Fruit fly (Drosophila melanogaster) whole organism, embryonic: ENCODE results near the gene CG9674.

Experiments
- ATbp ChIP-seq: fragments of 200-800 bp; sonication (Bioruptor generic); optimal IDR thresholded peaks from 2 replicates; lab custom pipeline; 2017; ENCODE audit warnings: missing biosample characterization, mild to moderate bottlenecking, missing genetic modification characterization, missing genetic modification reagents
- CG10209 ChIP-seq: fragments of 200-800 bp; sonication (Bioruptor generic); optimal IDR thresholded peaks from 3 replicates; lab custom pipeline; 2017; ENCODE audit warnings: missing biosample characterization, mild to moderate bottlenecking, missing genetic modification characterization, missing genetic modification reagents
- CG12219 ChIP-seq: fragments of 200-800 bp; sonication (Bioruptor generic); optimal IDR thresholded peaks from 3 replicates; lab custom pipeline; 2018; ENCODE audit warnings: missing biosample characterization, mild to moderate bottlenecking, missing genetic modification characterization
- CG12391 ChIP-seq: fragments of 200-800 bp; sonication (Bioruptor generic); optimal IDR thresholded peaks from 3 replicates; lab custom pipeline; 2018; ENCODE audit warnings: missing biosample characterization, mild to moderate bottlenecking, missing genetic modification characterization, moderate library complexity
- CG13894 ChIP-seq: fragments of 200-800 bp; sonication (Bioruptor generic); optimal IDR thresholded peaks from 3 replicates; lab custom pipeline; 2018; ENCODE audit warnings: missing biosample characterization, mild to moderate bottlenecking, missing genetic modification characterization, moderate library complexity
- CG1602 ChIP-seq: fragments of 200-800 bp; sonication (Bioruptor generic); optimal IDR thresholded peaks from 3 replicates; lab custom pipeline; 2016; ENCODE audit warnings: missing biosample characterization, missing genetic modification characterization
- CG16813 ChIP-seq: fragments of 200-800 bp; sonication (Bioruptor generic); IDR thresholded peaks from 3 replicates; pipeline ENCODE4 v1.3.6; 2022; ENCODE audit warnings: missing biosample characterization, missing genetic modification characterization; ENCODE audit not compliant: partially characterized antibody
- CG17829 ChIP-seq: fragments of 200-800 bp; optimal IDR thresholded peaks from 2 replicates; lab custom pipeline; 2019; ENCODE audit warnings: missing biosample characterization, mild to moderate bottlenecking, missing genetic modification characterization, moderate library complexity
- CG17912 ChIP-seq: fragments of 200-800 bp; sonication (Bioruptor generic); optimal IDR thresholded peaks from 2 replicates; lab custom pipeline; 2018; ENCODE audit warnings: missing biosample characterization, mild to moderate bottlenecking, missing genetic modification characterization
- CG18619 ChIP-seq: fragments of 200-800 bp; sonication (Bioruptor generic); optimal IDR thresholded peaks from 3 replicates; lab custom pipeline; 2017; ENCODE audit warnings: missing biosample characterization, mild to moderate bottlenecking, missing genetic modification characterization
- CG2202 ChIP-seq: fragments of 200-800 bp; sonication (Bioruptor generic); optimal IDR thresholded peaks from 2 replicates; lab custom pipeline; 2018; ENCODE audit warnings: missing biosample characterization, mild to moderate bottlenecking, missing genetic modification characterization
- CG30431 ChIP-seq: fragments of 200-800 bp; sonication (Bioruptor generic); optimal IDR thresholded peaks from 2 replicates; lab custom pipeline; 2017; ENCODE audit warnings: missing biosample characterization, missing genetic modification characterization
- CG8290 ChIP-seq, 3 experiments: fragments of 200-800 bp; sonication (Bioruptor generic); optimal IDR thresholded peaks; 2 replicates each; lab custom pipeline; 2016 to 2019; ENCODE audit warnings: missing biosample characterization in 3 of 3, missing genetic modification characterization in 3 of 3, mild to moderate bottlenecking in 2 of 3, moderate library complexity in 1 of 3
- CG8944 ChIP-seq: fragments of 200-800 bp; sonication (Bioruptor generic); optimal IDR thresholded peaks from 3 replicates; lab custom pipeline; 2016; ENCODE audit warnings: missing biosample characterization, missing genetic modification characterization
- Chrac-16 ChIP-seq: fragments of 200-800 bp; sonication (Bioruptor generic); optimal IDR thresholded peaks from 3 replicates; lab custom pipeline; 2016; ENCODE audit warnings: missing biosample characterization, missing genetic modification characterization
- CkIIα-i1 ChIP-seq: fragments of 200-800 bp; sonication (Bioruptor generic); IDR thresholded peaks from 2 replicates; pipeline ENCODE4 v1.3.6; 2022; ENCODE audit warnings: missing biosample characterization, missing genetic modification characterization
- Dip2 ChIP-seq: fragments of 200-800 bp; sonication (Bioruptor generic); IDR thresholded peaks from 2 replicates; pipeline ENCODE4 v1.3.6; 2022; ENCODE audit warnings: missing biosample characterization, missing genetic modification characterization
- Eip74EF ChIP-seq, 2 experiments: fragments of 200-800 bp in 1 of 2; fragments of >200 bp in 1 of 2; sonication (Bioruptor generic) in 1 of 2; optimal IDR thresholded peaks; 2 replicates each; lab custom pipeline; 2017 to 2019; ENCODE audit warnings: missing biosample characterization in 2 of 2, missing genetic modification characterization in 2 of 2, mild to moderate bottlenecking in 1 of 2, moderate library complexity in 1 of 2
- Ets65A ChIP-seq: fragments of 200-800 bp; sonication (Bioruptor generic); peaks from one replicate; lab custom pipeline; 2016; ENCODE audit warnings: missing biosample characterization, missing genetic modification characterization
- Fer3 ChIP-seq: fragments of 200-800 bp; sonication (Bioruptor generic); optimal IDR thresholded peaks from 2 replicates; lab custom pipeline; 2018; ENCODE audit warnings: missing biosample characterization, mild to moderate bottlenecking, missing genetic modification characterization, moderate library complexity
- H2.0 ChIP-seq: fragments of 200-800 bp; sonication (Bioruptor generic); IDR thresholded peaks from 2 replicates; pipeline ENCODE4 v1.3.6; 2022; ENCODE audit warnings: missing biosample characterization, missing genetic modification characterization
- Hey ChIP-seq: fragments of 200-800 bp; sonication (Bioruptor generic); optimal IDR thresholded peaks from 3 replicates; lab custom pipeline; 2018; ENCODE audit warnings: missing biosample characterization, mild to moderate bottlenecking, missing genetic modification characterization
- Hr39 ChIP-seq: fragments of >200 bp; optimal IDR thresholded peaks from 2 replicates; lab custom pipeline; 2017
- Hr51 ChIP-seq, 2 experiments: fragments of 200-800 bp; sonication (Bioruptor generic); optimal IDR thresholded peaks; 2 replicates in 1 of 2; 3 replicates in 1 of 2; lab custom pipeline; 2016 to 2018; ENCODE audit warnings: missing biosample characterization in 2 of 2, missing genetic modification characterization in 2 of 2, mild to moderate bottlenecking in 1 of 2, moderate library complexity in 1 of 2
- Hsf ChIP-seq: fragments of 200-800 bp; sonication (Bioruptor generic); optimal IDR thresholded peaks from 3 replicates; lab custom pipeline; 2016; ENCODE audit warnings: missing biosample characterization, missing genetic modification characterization
- MTF-1 ChIP-seq: fragments of 200-800 bp; sonication (Bioruptor generic); optimal IDR thresholded peaks from 2 replicates; lab custom pipeline; 2018; ENCODE audit warnings: missing biosample characterization, mild to moderate bottlenecking, missing genetic modification characterization, borderline replicate concordance
- Meics ChIP-seq: fragments of 200-800 bp; sonication (Bioruptor generic); optimal IDR thresholded peaks from 2 replicates; lab custom pipeline; 2017; ENCODE audit warnings: missing biosample characterization, mild to moderate bottlenecking, missing genetic modification characterization
- NfI ChIP-seq: fragments of 200-800 bp; sonication (Bioruptor generic); optimal IDR thresholded peaks from 3 replicates; lab custom pipeline; 2018; ENCODE audit warnings: missing biosample characterization, mild to moderate bottlenecking, missing genetic modification characterization, moderate library complexity
- Oli ChIP-seq: fragments of 200-800 bp; sonication (Bioruptor generic); optimal IDR thresholded peaks from 2 replicates; lab custom pipeline; 2018; ENCODE audit warnings: missing biosample characterization, mild to moderate bottlenecking, missing genetic modification characterization, moderate library complexity
- Pdp1 ChIP-seq, 2 experiments: fragments of 200-800 bp; sonication (Bioruptor generic); optimal IDR thresholded peaks; 3 replicates each; lab custom pipeline; 2016; ENCODE audit warnings: missing biosample characterization in 2 of 2, missing genetic modification characterization in 2 of 2, mild to moderate bottlenecking in 1 of 2, moderate library complexity in 1 of 2
- Ptx1 ChIP-seq: fragments of 200-800 bp; sonication (Bioruptor generic); IDR thresholded peaks from 2 replicates; pipeline ENCODE4 v1.3.6; 2022; ENCODE audit warnings: missing biosample characterization, missing genetic modification characterization
- Sox100B ChIP-seq: fragments of 200-800 bp; sonication (Bioruptor generic); optimal IDR thresholded peaks from 3 replicates; lab custom pipeline; 2018; ENCODE audit warnings: missing biosample characterization, mild to moderate bottlenecking, missing genetic modification characterization
- abd-A ChIP-seq: fragments of 200-800 bp; sonication (Bioruptor generic); optimal IDR thresholded peaks from 3 replicates; lab custom pipeline; 2019; ENCODE audit warnings: missing biosample characterization, mild to moderate bottlenecking, missing genetic modification characterization, moderate library complexity
- aop ChIP-seq: fragments of 200-800 bp; sonication (Bioruptor generic); IDR thresholded peaks from 2 replicates; pipeline ENCODE4 v1.3.6; 2022; ENCODE audit warnings: missing biosample characterization, missing genetic modification characterization
- ap ChIP-seq: fragments of 200-800 bp; sonication (Bioruptor generic); IDR thresholded peaks from 2 replicates; pipeline ENCODE4 v1.3.6; 2022; ENCODE audit warnings: missing biosample characterization, missing genetic modification characterization
- cwo ChIP-seq: fragments of 200-800 bp; sonication (Bioruptor generic); optimal IDR thresholded peaks from 3 replicates; lab custom pipeline; 2017; ENCODE audit warnings: missing biosample characterization, missing genetic modification characterization, mild to moderate bottlenecking, moderate library complexity, missing genetic modification reagents
- en ChIP-seq: fragments of 200-800 bp; sonication (Bioruptor generic); optimal IDR thresholded peaks from 2 replicates; lab custom pipeline; 2016; ENCODE audit warnings: missing biosample characterization, missing genetic modification characterization
- ewg ChIP-seq: fragments of 200-800 bp; sonication (Bioruptor generic); optimal IDR thresholded peaks from 3 replicates; lab custom pipeline; 2017; ENCODE audit warnings: mild to moderate bottlenecking, missing biosample characterization, missing genetic modification reagents, missing genetic modification characterization
- gem ChIP-seq: fragments of 200-800 bp; sonication (Bioruptor generic); optimal IDR thresholded peaks from 2 replicates; lab custom pipeline; 2019; ENCODE audit warnings: missing biosample characterization, mild to moderate bottlenecking, missing genetic modification characterization, moderate library complexity
- jing ChIP-seq: fragments of 200-800 bp; sonication (Bioruptor generic); optimal IDR thresholded peaks from 2 replicates; lab custom pipeline; 2018; ENCODE audit warnings: missing biosample characterization, mild to moderate bottlenecking, missing genetic modification characterization
- lola ChIP-seq, 3 experiments: fragments of >200 bp in 2 of 3; fragments of 200-800 bp in 1 of 3; sonication (Bioruptor generic) in 1 of 3; optimal IDR thresholded peaks; 2 replicates each; lab custom pipeline; 2017 to 2019; ENCODE audit warnings: missing biosample characterization in 3 of 3, missing genetic modification characterization in 3 of 3, mild to moderate bottlenecking in 1 of 3, moderate library complexity in 1 of 3
- oc ChIP-seq: fragments of 200-800 bp; sonication (Bioruptor generic); optimal IDR thresholded peaks from 2 replicates; lab custom pipeline; 2018; ENCODE audit warnings: missing biosample characterization, mild to moderate bottlenecking, missing genetic modification characterization, moderate library complexity
- phol ChIP-seq: fragments of 200-800 bp; sonication (Bioruptor generic); optimal IDR thresholded peaks from 3 replicates; lab custom pipeline; 2018; ENCODE audit warnings: missing biosample characterization, mild to moderate bottlenecking, missing genetic modification characterization, moderate library complexity
- pita ChIP-seq: fragments of 200-800 bp; sonication (Bioruptor generic); optimal IDR thresholded peaks from 2 replicates; lab custom pipeline; 2017; ENCODE audit warnings: missing biosample characterization, mild to moderate bottlenecking, missing genetic modification characterization
- row ChIP-seq: fragments of 200-800 bp; sonication (Bioruptor generic); IDR thresholded peaks from 3 replicates; pipeline ENCODE4 v1.3.6; 2022; ENCODE audit warnings: missing biosample characterization, missing genetic modification characterization
- slp2 ChIP-seq: fragments of 200-800 bp; sonication (Bioruptor generic); optimal IDR thresholded peaks from 2 replicates; lab custom pipeline; 2016; ENCODE audit warnings: missing biosample characterization, missing genetic modification characterization
- sob ChIP-seq: fragments of 200-800 bp; sonication (Bioruptor generic); IDR thresholded peaks from 2 replicates; pipeline ENCODE4 v1.3.6; 2022; ENCODE audit warnings: missing biosample characterization, missing genetic modification characterization
- tx ChIP-seq: fragments of 200-800 bp; sonication (Bioruptor generic); optimal IDR thresholded peaks from 2 replicates; lab custom pipeline; 2016; ENCODE audit warnings: missing biosample characterization, missing genetic modification characterization
- wdn ChIP-seq: fragments of 200-800 bp; sonication (Bioruptor generic); IDR thresholded peaks from 2 replicates; pipeline ENCODE4 v1.3.6; 2022; ENCODE audit warnings: missing biosample characterization, missing genetic modification characterization

The CG9674 gene

dm6 chr3L:16760274-16760673, 47.3 kb downstream of the CG9674 start (continued):
- TF ChIP-seq CG16813 (GFP tag; lab: Robert Waterston, UW): no peak
- TF ChIP-seq CG1602 (GFP tag; lab: Kevin White, UChicago): peak; percentile 8
- peak in 1 of 3 experiments; percentile 55 for TF ChIP-seq lola (GFP tag; optimal IDR thresholded peaks at IDR 0.05; lab: Kevin White, UChicago)
- no peak for TF ChIP-seq wdn (GFP tag; lab: Robert Waterston, UW)
- peak; percentile 5 for TF ChIP-seq Fer3 (tag; lab: Kevin White, UChicago)
- peak; percentile 3 for TF ChIP-seq tx (GFP tag; lab: Kevin White, UChicago)
- TF ChIP-seq CG18619 (GFP tag; lab: Kevin White, UChicago): peak; percentile 4
- no peak for TF ChIP-seq ap (GFP tag; lab: Robert Waterston, UW)
- no peak for TF ChIP-seq sob (GFP tag; lab: Robert Waterston, UW)
- TF ChIP-seq CkIIα-i1 (GFP tag; lab: Robert Waterston, UW): no peak
- TF ChIP-seq Oli (tag; lab: Kevin White, UChicago): peak; percentile 59
- no peak for TF ChIP-seq MTF-1 (GFP tag; lab: Kevin White, UChicago)
- TF ChIP-seq Hsf (GFP tag; lab: Kevin White, UChicago): peak; percentile 52
- TF ChIP-seq CG2202 (tag; lab: Kevin White, UChicago): peak; percentile 33
- peak; percentile 47 for TF ChIP-seq CG12391
- TF ChIP-seq CG17912: no peak
- peak in 1 of 2 experiments; percentile 11 for TF ChIP-seq Hr51 (GFP tag; optimal IDR thresholded peaks at IDR 0.05; lab: Kevin White, UChicago)
- peak; percentile 12 for TF ChIP-seq CG30431 (GFP tag; lab: Kevin White, UChicago)
- peak; percentile 32 for TF ChIP-seq slp2 (GFP tag; lab: Kevin White, UChicago)
- peak; percentile 49 for TF ChIP-seq phol (tag; lab: Kevin White, UChicago)
- TF ChIP-seq NfI: peak; percentile 28
- TF ChIP-seq Eip74EF (GFP tag; optimal IDR thresholded peaks at IDR 0.05; lab: Kevin White, UChicago): peak in 1 of 2 experiments; percentile 1
- TF ChIP-seq Ptx1 (GFP tag; lab: Robert Waterston, UW): peak; percentile 43; the same call in 1 of the 2 replicates
- peak; percentile 51 for TF ChIP-seq oc (tag; lab: Kevin White, UChicago)
- peak; percentile 8 for TF ChIP-seq ATbp (GFP tag; lab: Kevin White, UChicago)
- TF ChIP-seq Pdp1 (GFP tag; optimal IDR thresholded peaks at IDR 0.05; lab: Kevin White, UChicago): peak in 1 of 2 experiments; percentile 40
- TF ChIP-seq ewg: peak; percentile 36
- peak; percentile 46 for TF ChIP-seq H2.0 (GFP tag; lab: Robert Waterston, UW)
- TF ChIP-seq Hey (tag; lab: Kevin White, UChicago): peak; percentile 8
- TF ChIP-seq CG12219 (GFP tag; lab: Kevin White, UChicago): peak; percentile 23
- no peak for TF ChIP-seq CG8290 (GFP tag; optimal IDR thresholded peaks at IDR 0.05; lab: Kevin White, UChicago)
- peak in 1 of 2 experiments; percentile 45 for TF ChIP-seq CG8290 (tag; optimal IDR thresholded peaks at IDR 0.05; lab: Kevin White, UChicago)
- TF ChIP-seq Hr39 (lab: Kevin White, UChicago): no peak
- TF ChIP-seq CG13894 (tag; lab: Kevin White, UChicago): peak; percentile 13
- TF ChIP-seq CG8944: peak; percentile 6
- no peak for TF ChIP-seq Meics
- TF ChIP-seq en (GFP tag; lab: Kevin White, UChicago): no peak
- peak; percentile 20 for TF ChIP-seq CG10209
- peak; percentile 64 for TF ChIP-seq gem
- TF ChIP-seq abd-A (tag; lab: Kevin White, UChicago): no peak
- no peak for TF ChIP-seq pita (GFP tag; lab: Kevin White, UChicago)
- no peak for TF ChIP-seq Sox100B (GFP tag; lab: Kevin White, UChicago)
- TF ChIP-seq Chrac-16 (GFP tag; lab: Kevin White, UChicago): peak; percentile 29
- TF ChIP-seq Ets65A (GFP tag; lab: Kevin White, UChicago): peak; percentile 92
- peak; percentile 14 for TF ChIP-seq CG17829
- TF ChIP-seq jing (GFP tag; lab: Kevin White, UChicago): peak; percentile 18
- TF ChIP-seq Dip2: no peak
- no peak for TF ChIP-seq aop
- peak; percentile 17 for TF ChIP-seq cwo
- TF ChIP-seq row: peak; percentile 67
